Worm (Caenorhabditis elegans): ENCODE measurements around the gene F11G11.14.

- TF ChIP-seq nhr-237 (tag; optimal IDR thresholded peaks at IDR 0.05) (no peak), nhr-11 (tag; optimal IDR thresholded peaks at IDR 0.05) (no peak), elt-3 (tag; optimal IDR thresholded peaks at IDR 0.05) (no peak), unc-62 (GFP tag; optimal IDR thresholded peaks at IDR 0.05) (no peak), ztf-11 (tag; optimal IDR thresholded peaks at IDR 0.05) (no peak), unc-55 (GFP tag; optimal IDR thresholded peaks at IDR 0.05) (no peak), aly-2 (tag; optimal IDR thresholded peaks at IDR 0.05) (no peak)
Observed at ce11 chrII:4914214-4914613, 50.7 kb downstream of the F11G11.14 start, which contains the start of gene R05F9.11.

All from whole organism, L2 larva.